2 fruit fly cellular contexts compared by ENCODE assay signal in the genomic region with DNA sequence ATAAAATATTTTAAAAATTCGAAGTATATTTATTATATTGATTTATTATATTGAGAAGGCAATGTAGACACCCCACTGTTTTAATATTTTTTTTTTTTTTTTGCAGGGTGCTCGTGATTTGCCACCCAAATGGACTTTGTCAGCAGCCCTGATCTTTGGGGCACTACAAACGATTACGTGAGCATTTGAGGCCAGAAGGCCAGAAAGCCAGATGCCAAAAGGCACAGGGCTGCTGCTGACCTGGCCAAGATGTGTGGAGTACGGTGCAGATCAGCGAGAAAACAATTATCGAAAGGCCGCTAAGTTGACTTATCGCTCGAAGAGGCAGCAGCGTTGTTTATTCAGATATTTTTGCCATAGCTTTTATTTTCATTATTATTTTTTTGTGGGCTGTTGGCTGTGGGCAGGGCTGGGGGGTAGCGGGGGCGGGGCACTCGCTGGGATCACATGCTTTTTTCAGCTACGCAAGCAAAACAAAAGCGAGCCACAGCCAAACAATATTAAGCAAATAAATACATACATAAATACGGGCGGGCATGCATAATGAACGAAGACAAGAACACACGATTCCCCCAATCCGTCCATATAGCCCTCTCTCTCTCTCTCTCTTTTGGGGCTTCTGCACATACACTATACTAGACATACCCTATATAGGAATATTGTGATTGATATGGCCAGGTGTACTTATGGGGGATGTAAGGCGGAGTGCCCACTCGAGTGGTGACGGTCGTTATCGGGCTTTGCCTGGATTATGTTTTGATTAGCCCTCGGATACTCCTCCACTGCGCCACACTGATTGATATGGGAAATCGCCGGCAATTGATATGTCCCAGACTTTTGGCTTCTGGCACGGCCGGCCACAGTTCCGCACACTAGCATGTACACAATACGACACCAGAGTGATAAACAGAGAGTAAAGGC.
TF ChIP-seq lines count a peak whose summit lies in the region.

No protein-coding gene starts in this region.

TF ChIP-seq in whole organism, adult, 20 proteins besides CTCF, POLR2A, EP300 and RAD21 (continued from another document):
- TF ChIP-seq kay (GFP tag; lab: Kevin White, UChicago; ENCODE audit: borderline replicate concordance) (no peak), toe (GFP tag; optimal IDR thresholded peaks at IDR 0.05; lab: Kevin White, UChicago) (no peak), pad (GFP tag; optimal IDR thresholded peaks at IDR 0.05; lab: Kevin White, UChicago) (peak; percentile 35), Crg-1 (GFP tag; optimal IDR thresholded peaks at IDR 0.05; lab: Kevin White, UChicago) (peak; percentile 45)
TF ChIP-seq in whole organism, adult: peak in this region for 7.

TF ChIP-seq in whole organism, embryonic, 481 proteins besides CTCF, POLR2A, EP300 and RAD21 (continued from another document and continues in another):
- TF ChIP-seq Trl (optimal IDR thresholded peaks at IDR 0.05; lab: Kevin White, UChicago) (peak in 1 of 2 experiments; percentile 21), Trl (GFP tag; optimal IDR thresholded peaks at IDR 0.05; lab: Kevin White, UChicago) (no peak), vvl (GFP tag; IDR thresholded peaks at IDR 0.05; lab: Robert Waterston, UW) (peak; percentile 46; the same call in 1 of the 2 replicates), CG31224 (GFP tag; IDR thresholded peaks at IDR 0.05; lab: Robert Waterston, UW) (peak; percentile 5; the same call in 1 of the 2 replicates), twi (tag; optimal IDR thresholded peaks at IDR 0.05; lab: Kevin White, UChicago) (no peak), Sox102F (GFP tag; optimal IDR thresholded peaks at IDR 0.05; lab: Kevin White, UChicago) (peak; percentile 17), CG2678 (tag; optimal IDR thresholded peaks at IDR 0.05; lab: Kevin White, UChicago) (peak; percentile 8), CG6683 (GFP tag; optimal IDR thresholded peaks at IDR 0.05; lab: Kevin White, UChicago) (peak; percentile 7), CG12236 (GFP tag; optimal IDR thresholded peaks at IDR 0.05; lab: Kevin White, UChicago) (no peak), mirr (GFP tag; optimal IDR thresholded peaks at IDR 0.05; lab: Kevin White, UChicago) (peak; percentile 84), B-H1 (GFP tag; IDR thresholded peaks at IDR 0.05; lab: Robert Waterston, UW) (no peak), ATbp (GFP tag; optimal IDR thresholded peaks at IDR 0.05; lab: Kevin White, UChicago) (peak; percentile 44), chm (GFP tag; IDR thresholded peaks at IDR 0.05; lab: Robert Waterston, UW) (0 out of 2 replicates have a peak, but pooled peaks have one; percentile 19), grau (tag; optimal IDR thresholded peaks at IDR 0.05; lab: Kevin White, UChicago) (peak; percentile 14), gem (tag; optimal IDR thresholded peaks at IDR 0.05; lab: Kevin White, UChicago) (peak; percentile 16), sug (tag; optimal IDR thresholded peaks at IDR 0.05; lab: Kevin White, UChicago) (peak; percentile 86), trh (GFP tag; optimal IDR thresholded peaks at IDR 0.05; lab: Kevin White, UChicago) (no peak), BtbVII (GFP tag; optimal IDR thresholded peaks at IDR 0.05; lab: Kevin White, UChicago) (peak; percentile 57), CG12104 (GFP tag; optimal IDR thresholded peaks at IDR 0.05; lab: Kevin White, UChicago) (peak; percentile 28), Atf6 (GFP tag; IDR thresholded peaks at IDR 0.05; lab: Robert Waterston, UW) (peak; percentile 57; the same call in 1 of the 2 replicates), H15 (GFP tag; IDR thresholded peaks at IDR 0.05; lab: Robert Waterston, UW) (0 out of 3 replicates have a peak, but pooled peaks have one; percentile 28), CG7372 (GFP tag; IDR thresholded peaks at IDR 0.05; lab: Robert Waterston, UW) (no peak), otp (GFP tag; IDR thresholded peaks at IDR 0.05; lab: Robert Waterston, UW) (0 out of 3 replicates have a peak, but pooled peaks have one; percentile 30), dmrt11E (tag; optimal IDR thresholded peaks at IDR 0.05; lab: Kevin White, UChicago) (no peak), hbn (GFP tag; IDR thresholded peaks at IDR 0.05; lab: Robert Waterston, UW; ENCODE audit: partially characterized antibody) (no peak), CG12299 (tag; optimal IDR thresholded peaks at IDR 0.05; lab: Kevin White, UChicago) (peak; percentile 11), CG12744 (GFP tag; optimal IDR thresholded peaks at IDR 0.05; lab: Kevin White, UChicago) (no peak), cwo (GFP tag; optimal IDR thresholded peaks at IDR 0.05; lab: Kevin White, UChicago) (peak; percentile 95), CG11695 (GFP tag; IDR thresholded peaks at IDR 0.05; lab: Robert Waterston, UW) (peak; percentile 33; the same call in 2 of the 3 replicates), CG12769 (tag; optimal IDR thresholded peaks at IDR 0.05; lab: Kevin White, UChicago) (peak; percentile 77), slbo (GFP tag; IDR thresholded peaks at IDR 0.05; lab: Robert Waterston, UW) (peak; percentile 56), lbe (GFP tag; optimal IDR thresholded peaks at IDR 0.05; lab: Kevin White, UChicago) (no peak), ham (GFP tag; IDR thresholded peaks at IDR 0.05; lab: Robert Waterston, UW) (no peak), crol (GFP tag; IDR thresholded peaks at IDR 0.05; lab: Robert Waterston, UW) (peak; percentile 82), Mrtf (GFP tag; IDR thresholded peaks at IDR 0.05; lab: Robert Waterston, UW) (0 out of 3 replicates have a peak, but pooled peaks have one; percentile 26), NfI (GFP tag; optimal IDR thresholded peaks at IDR 0.05; lab: Kevin White, UChicago) (no peak), stwl (tag; optimal IDR thresholded peaks at IDR 0.05; lab: Kevin White, UChicago) (no peak), CG11696 (GFP tag; IDR thresholded peaks at IDR 0.05; lab: Robert Waterston, UW) (0 out of 2 replicates have a peak, but pooled peaks have one; percentile 32), Dp (GFP tag; optimal IDR thresholded peaks at IDR 0.05; lab: Kevin White, UChicago) (no peak), CG1647 (GFP tag; optimal IDR thresholded peaks at IDR 0.05; lab: Kevin White, UChicago) (no peak), CG3726 (GFP tag; IDR thresholded peaks at IDR 0.05; lab: Robert Waterston, UW) (0 out of 3 replicates have a peak, but pooled peaks have one; percentile 48), Med (GFP tag; lab: Kevin White, UChicago) (peak; percentile 42), grn (GFP tag; optimal IDR thresholded peaks at IDR 0.05; lab: Kevin White, UChicago) (peak; percentile 90), YL-1 (GFP tag; optimal IDR thresholded peaks at IDR 0.05; lab: Kevin White, UChicago) (no peak), lab (GFP tag; optimal IDR thresholded peaks at IDR 0.05; lab: Kevin White, UChicago) (peak; percentile 81), CG4730 (GFP tag; IDR thresholded peaks at IDR 0.05; lab: Robert Waterston, UW) (no peak), CG1602 (GFP tag; optimal IDR thresholded peaks at IDR 0.05; lab: Kevin White, UChicago) (no peak), E2f1 (GFP tag; IDR thresholded peaks at IDR 0.05; lab: Robert Waterston, UW) (0 out of 2 replicates have a peak, but pooled peaks have one; percentile 8), Meics (GFP tag; optimal IDR thresholded peaks at IDR 0.05; lab: Kevin White, UChicago) (no peak), Pdp1 (GFP tag; optimal IDR thresholded peaks at IDR 0.05; lab: Kevin White, UChicago) (peak in 1 of 2 experiments; percentile 51), ab (GFP tag; optimal IDR thresholded peaks at IDR 0.05; lab: Kevin White, UChicago) (no peak), CG3065 (GFP tag; optimal IDR thresholded peaks at IDR 0.05; lab: Kevin White, UChicago) (no peak), Deaf1 (tag; optimal IDR thresholded peaks at IDR 0.05; lab: Kevin White, UChicago) (peak; percentile 59), Camta (GFP tag; optimal IDR thresholded peaks at IDR 0.05; lab: Kevin White, UChicago) (no peak), rib (GFP tag; IDR thresholded peaks at IDR 0.05; lab: Robert Waterston, UW) (peak; percentile 57), CG18619 (GFP tag; optimal IDR thresholded peaks at IDR 0.05; lab: Kevin White, UChicago) (no peak), eve (GFP tag; optimal IDR thresholded peaks at IDR 0.05; lab: Kevin White, UChicago) (no peak), Fer1 (GFP tag; optimal IDR thresholded peaks at IDR 0.05; lab: Kevin White, UChicago) (peak; percentile 42), luna (GFP tag; optimal IDR thresholded peaks at IDR 0.05; lab: Kevin White, UChicago) (no peak), Blimp-1 (GFP tag; optimal IDR thresholded peaks at IDR 0.05; lab: Kevin White, UChicago) (peak; percentile 7), sd (tag; optimal IDR thresholded peaks at IDR 0.05; lab: Kevin White, UChicago) (peak; percentile 52), CG10321 (GFP tag; IDR thresholded peaks at IDR 0.05; lab: Robert Waterston, UW) (no peak), tup (GFP tag; optimal IDR thresholded peaks at IDR 0.05; lab: Kevin White, UChicago) (no peak), jumu (GFP tag; optimal IDR thresholded peaks at IDR 0.05; lab: Kevin White, UChicago) (no peak), CG13894 (tag; optimal IDR thresholded peaks at IDR 0.05; lab: Kevin White, UChicago) (peak; percentile 77), Dek (tag; optimal IDR thresholded peaks at IDR 0.05; lab: Kevin White, UChicago) (no peak), CG31388 (GFP tag; optimal IDR thresholded peaks at IDR 0.05; lab: Kevin White, UChicago) (no peak), run (tag; optimal IDR thresholded peaks at IDR 0.05; lab: Kevin White, UChicago) (no peak), CG18599 (GFP tag; optimal IDR thresholded peaks at IDR 0.05; lab: Kevin White, UChicago) (peak; percentile 12), sr (GFP tag; IDR thresholded peaks at IDR 0.05; lab: Robert Waterston, UW) (peak; percentile 59; the same call in 1 of the 3 replicates), Hmr (GFP tag; optimal IDR thresholded peaks at IDR 0.05; lab: Kevin White, UChicago) (peak; percentile 58), schlank (tag; optimal IDR thresholded peaks at IDR 0.05; lab: Kevin White, UChicago) (peak; percentile 7), CG8359 (GFP tag; optimal IDR thresholded peaks at IDR 0.05; lab: Kevin White, UChicago; ENCODE audit: borderline replicate concordance) (peak; percentile 33), org-1 (GFP tag; optimal IDR thresholded peaks at IDR 0.05; lab: Kevin White, UChicago) (no peak), CG8944 (GFP tag; optimal IDR thresholded peaks at IDR 0.05; lab: Kevin White, UChicago) (no peak), amos (GFP tag; IDR thresholded peaks at IDR 0.05; lab: Robert Waterston, UW; ENCODE audit: partially characterized antibody) (no peak), Bteb2 (GFP tag; optimal IDR thresholded peaks at IDR 0.05; lab: Kevin White, UChicago) (no peak), Xrp1 (GFP tag; IDR thresholded peaks at IDR 0.05; lab: Robert Waterston, UW) (peak; percentile 28), CG5953 (GFP tag; IDR thresholded peaks at IDR 0.05; lab: Robert Waterston, UW) (0 out of 2 replicates have a peak, but pooled peaks have one; percentile 4), onecut (GFP tag; IDR thresholded peaks at IDR 0.05; lab: Robert Waterston, UW) (no peak), CG34376 (GFP tag; optimal IDR thresholded peaks at IDR 0.05; lab: Kevin White, UChicago) (peak; percentile 69), CG13296 (GFP tag; optimal IDR thresholded peaks at IDR 0.05; lab: Kevin White, UChicago) (peak; percentile 48), psq (GFP tag; optimal IDR thresholded peaks at IDR 0.05; lab: Kevin White, UChicago) (no peak), Adf1 (GFP tag; IDR thresholded peaks at IDR 0.05; lab: Robert Waterston, UW) (peak; percentile 31; the same call in 1 of the 2 replicates), CG6813 (GFP tag; optimal IDR thresholded peaks at IDR 0.05; lab: Kevin White, UChicago) (no peak), CG8290 (GFP tag; optimal IDR thresholded peaks at IDR 0.05; lab: Kevin White, UChicago) (no peak), CG8290 (tag; optimal IDR thresholded peaks at IDR 0.05; lab: Kevin White, UChicago) (peak in 1 of 2 experiments; percentile 2), exex (tag; optimal IDR thresholded peaks at IDR 0.05; lab: Kevin White, UChicago) (peak; percentile 96), CG6175 (GFP tag; IDR thresholded peaks at IDR 0.05; lab: Robert Waterston, UW) (peak; percentile 28; the same call in 1 of the 3 replicates), sob (GFP tag; IDR thresholded peaks at IDR 0.05; lab: Robert Waterston, UW) (0 out of 2 replicates have a peak, but pooled peaks have one; percentile 8), pzg (GFP tag; optimal IDR thresholded peaks at IDR 0.05; lab: Kevin White, UChicago) (no peak), CG3281 (GFP tag; optimal IDR thresholded peaks at IDR 0.05; lab: Kevin White, UChicago) (peak; percentile 44), CG15514 (GFP tag; optimal IDR thresholded peaks at IDR 0.05; lab: Kevin White, UChicago) (peak; percentile 18), esg (GFP tag; conservative IDR thresholded peaks at IDR 0.05; lab: Robert Waterston, UW) (no peak), CG10565 (GFP tag; optimal IDR thresholded peaks at IDR 0.05; lab: Kevin White, UChicago) (no peak), HLH3B (GFP tag; IDR thresholded peaks at IDR 0.05; lab: Robert Waterston, UW) (0 out of 2 replicates have a peak, but pooled peaks have one; percentile 15), Hey (tag; optimal IDR thresholded peaks at IDR 0.05; lab: Kevin White, UChicago) (peak; percentile 69), nau (GFP tag; optimal IDR thresholded peaks at IDR 0.05; lab: Kevin White, UChicago) (peak; percentile 48), maf-S (GFP tag; optimal IDR thresholded peaks at IDR 0.05; lab: Kevin White, UChicago) (no peak), chinmo (GFP tag; IDR thresholded peaks at IDR 0.05; lab: Robert Waterston, UW; ENCODE audit: partially characterized antibody) (peak; percentile 91; the same call in 2 of the 4 replicates), abd-A (tag; optimal IDR thresholded peaks at IDR 0.05; lab: Kevin White, UChicago) (peak; percentile 62), lmd (GFP tag; IDR thresholded peaks at IDR 0.05; lab: Robert Waterston, UW) (0 out of 2 replicates have a peak, but pooled peaks have one; percentile 10), Spps (tag; optimal IDR thresholded peaks at IDR 0.05; lab: Kevin White, UChicago) (no peak), gsb-n (tag; optimal IDR thresholded peaks at IDR 0.05; lab: Kevin White, UChicago) (no peak), Mad (GFP tag; optimal IDR thresholded peaks at IDR 0.05; lab: Kevin White, UChicago) (no peak), CG7963 (GFP tag; IDR thresholded peaks at IDR 0.05; lab: Robert Waterston, UW; ENCODE audit: partially characterized antibody) (no peak), Dbx (GFP tag; IDR thresholded peaks at IDR 0.05; lab: Robert Waterston, UW) (peak; percentile 74), vnd (GFP tag; IDR thresholded peaks at IDR 0.05; lab: Robert Waterston, UW; ENCODE audit: partially characterized antibody) (peak; percentile 69; the same call in 2 of the 3 replicates), BEAF-32 (GFP tag; optimal IDR thresholded peaks at IDR 0.05; lab: Kevin White, UChicago) (no peak), Vsx1 (GFP tag; optimal IDR thresholded peaks at IDR 0.05; lab: Kevin White, UChicago) (peak; percentile 84), Hr51 (GFP tag; optimal IDR thresholded peaks at IDR 0.05; lab: Kevin White, UChicago) (peak in 1 of 2 experiments; percentile 33), CG7987 (GFP tag; optimal IDR thresholded peaks at IDR 0.05; lab: Kevin White, UChicago) (peak; percentile 48)
